Worm (Caenorhabditis elegans) whole organism, L2 larva: ENCODE results near the gene C31B8.7.

Experiments
- C34F6.9 ChIP-seq: fragments of 150-350 bp; optimal IDR thresholded peaks from 2 replicates; lab custom pipeline; 2014; ENCODE audit warnings: missing biosample characterization, missing genetic modification characterization
- F13H6.1 ChIP-seq: sonication (generic microtip); optimal IDR thresholded peaks from 2 replicates; lab custom pipeline; 2016; ENCODE audit warnings: missing genetic modification characterization, missing compliant biosample characterization
- Y55F3AM.14 ChIP-seq: fragments of 200-800 bp; sonication (Bioruptor generic); optimal IDR thresholded peaks from 2 replicates; lab custom pipeline; 2018; ENCODE audit warnings: mild to moderate bottlenecking, missing genetic modification characterization, missing compliant biosample characterization
- aly-2 ChIP-seq: fragments of 150-350 bp; optimal IDR thresholded peaks from 2 replicates; lab custom pipeline; 2014; ENCODE audit warnings: missing biosample characterization, missing genetic modification characterization
- blmp-1 ChIP-seq: sonication (generic microtip); optimal IDR thresholded peaks from 2 replicates; lab custom pipeline; 2017; ENCODE audit warnings: missing genetic modification characterization, mild to moderate bottlenecking, missing compliant biosample characterization, antibody characterized with exemption, moderate library complexity; ENCODE audit not compliant: insufficient read depth
- ceh-16 ChIP-seq: fragments of 150-350 bp; optimal IDR thresholded peaks from 2 replicates; lab custom pipeline; 2014; ENCODE audit warnings: missing biosample characterization, missing genetic modification characterization
- ceh-82 ChIP-seq: fragments of 150-350 bp; optimal IDR thresholded peaks from 2 replicates; lab custom pipeline; 2014; ENCODE audit warnings: missing biosample characterization, missing genetic modification characterization
- crh-2 ChIP-seq: sonication (generic microtip); optimal IDR thresholded peaks from 2 replicates; lab custom pipeline; 2017; ENCODE audit warnings: missing biosample characterization, missing genetic modification characterization
- elt-1 ChIP-seq: fragments of 150-350 bp; optimal IDR thresholded peaks from 2 replicates; lab custom pipeline; 2014; ENCODE audit warnings: missing biosample characterization, missing genetic modification characterization
- elt-3 ChIP-seq: sonication (generic microtip); optimal IDR thresholded peaks from 2 replicates; lab custom pipeline; 2017; ENCODE audit warnings: missing biosample characterization, missing genetic modification characterization
- fos-1 ChIP-seq: fragments of 150-350 bp; optimal IDR thresholded peaks from 2 replicates; lab custom pipeline; 2014; ENCODE audit warnings: missing biosample characterization, missing genetic modification characterization
- gmeb-1 ChIP-seq: fragments of 150-350 bp; optimal IDR thresholded peaks from 2 replicates; lab custom pipeline; 2014; ENCODE audit warnings: missing biosample characterization, missing genetic modification characterization
- lin-11 ChIP-seq: fragments of 150-350 bp; sonication (generic microtip); optimal IDR thresholded peaks from 2 replicates; lab custom pipeline; 2014; ENCODE audit warnings: missing biosample characterization, missing genetic modification characterization, inconsistent platforms, mixed read lengths
- lin-13 ChIP-seq: fragments of 150-350 bp; optimal IDR thresholded peaks from 2 replicates; lab custom pipeline; 2014; ENCODE audit warnings: missing biosample characterization, missing genetic modification reagents, missing genetic modification characterization
- lin-39 ChIP-seq: fragments of 150-350 bp; optimal IDR thresholded peaks from 2 replicates; lab custom pipeline; 2014; ENCODE audit warnings: missing biosample characterization, missing genetic modification reagents, missing genetic modification characterization
- lsy-2 ChIP-seq, 2 experiments: fragments of 150-350 bp in 1 of 2; sonication (generic microtip) in 1 of 2; optimal IDR thresholded peaks; 2 replicates each; lab custom pipeline; 2014 to 2017; ENCODE audit warnings: missing biosample characterization in 2 of 2, missing genetic modification characterization in 2 of 2
- mab-5 ChIP-seq: fragments of 150-350 bp; optimal IDR thresholded peaks from 2 replicates; lab custom pipeline; 2014; ENCODE audit warnings: missing biosample characterization, missing genetic modification characterization
- mbf-1 ChIP-seq: sonication (generic microtip); optimal IDR thresholded peaks from 2 replicates; lab custom pipeline; 2017; ENCODE audit warnings: missing biosample characterization, missing genetic modification characterization
- mdl-1 ChIP-seq, 2 experiments: fragments of 150-350 bp in 1 of 2; sonication (generic microtip) in 1 of 2; optimal IDR thresholded peaks; 2 replicates each; lab custom pipeline; 2017; ENCODE audit warnings: missing biosample characterization in 2 of 2, missing genetic modification characterization in 2 of 2
- nhr-10 ChIP-seq: sonication (generic microtip); optimal IDR thresholded peaks from 2 replicates; lab custom pipeline; 2017; ENCODE audit warnings: missing biosample characterization, missing genetic modification characterization
- nhr-11 ChIP-seq: fragments of 150-350 bp; optimal IDR thresholded peaks from 2 replicates; lab custom pipeline; 2014; ENCODE audit warnings: missing biosample characterization, missing genetic modification characterization
- nhr-12 ChIP-seq: fragments of 150-350 bp; optimal IDR thresholded peaks from 2 replicates; lab custom pipeline; 2014; ENCODE audit warnings: missing biosample characterization, missing genetic modification characterization
- nhr-21 ChIP-seq: fragments of 150-350 bp; optimal IDR thresholded peaks from 2 replicates; lab custom pipeline; 2014; ENCODE audit warnings: missing biosample characterization, missing genetic modification characterization
- nhr-23 ChIP-seq: fragments of 150-350 bp; optimal IDR thresholded peaks from 2 replicates; lab custom pipeline; 2014; ENCODE audit warnings: missing biosample characterization, missing genetic modification reagents, missing genetic modification characterization
- nhr-237 ChIP-seq: fragments of 150-350 bp; optimal IDR thresholded peaks from 2 replicates; lab custom pipeline; 2014; ENCODE audit warnings: missing biosample characterization, missing genetic modification characterization
- nhr-25 ChIP-seq: fragments of 150-350 bp; sonication (generic microtip); optimal IDR thresholded peaks from 3 replicates; lab custom pipeline; 2014; ENCODE audit warnings: missing biosample characterization, missing genetic modification characterization
- peb-1 ChIP-seq: fragments of 150-350 bp; optimal IDR thresholded peaks from 2 replicates; lab custom pipeline; 2014; ENCODE audit warnings: missing biosample characterization, missing genetic modification characterization
- skn-1 ChIP-seq: sonication (generic microtip); optimal IDR thresholded peaks from 2 replicates; lab custom pipeline; 2017; ENCODE audit warnings: missing biosample characterization, missing genetic modification characterization
- sma-3 ChIP-seq: sonication (generic microtip); optimal IDR thresholded peaks from 2 replicates; lab custom pipeline; 2016; ENCODE audit warnings: missing genetic modification reagents, missing genetic modification characterization, missing compliant biosample characterization
- sma-9 ChIP-seq, 2 experiments: fragments of 150-350 bp in 1 of 2; sonication (generic microtip) in 1 of 2; optimal IDR thresholded peaks; 2 replicates each; lab custom pipeline; 2014 to 2016; ENCODE audit warnings: missing genetic modification characterization in 2 of 2, mild to moderate bottlenecking in 1 of 2, missing biosample characterization in 1 of 2, missing compliant biosample characterization in 1 of 2, missing genetic modification reagents in 1 of 2, moderate library complexity in 1 of 2
- unc-39 ChIP-seq: fragments of 150-350 bp; optimal IDR thresholded peaks from 2 replicates; lab custom pipeline; 2014; ENCODE audit warnings: missing biosample characterization, missing genetic modification characterization
- unc-55 ChIP-seq: fragments of 150-350 bp; sonication (generic microtip); optimal IDR thresholded peaks from 3 replicates; lab custom pipeline; 2014; ENCODE audit warnings: missing biosample characterization, missing genetic modification reagents, missing genetic modification characterization
- zag-1 ChIP-seq: fragments of 150-350 bp; optimal IDR thresholded peaks from 2 replicates; lab custom pipeline; 2014; ENCODE audit warnings: missing biosample characterization, missing genetic modification characterization
- ztf-11 ChIP-seq: sonication (generic microtip); optimal IDR thresholded peaks from 2 replicates; lab custom pipeline; 2017; ENCODE audit warnings: missing biosample characterization, missing genetic modification characterization
- ztf-4 ChIP-seq: fragments of 150-350 bp; optimal IDR thresholded peaks from 2 replicates; lab custom pipeline; 2014; ENCODE audit warnings: missing biosample characterization, missing genetic modification characterization

Gene C31B8.7

ce11 chrV:2941405-2941804 lies 38.3 kb upstream of the C31B8.7 start, which contains the start of gene srw-143:
Gene srw-143, minus strand, starts transcription at chrV:2941505.
- TF ChIP-seq zag-1 (tag; lab: Kevin White, UChicago) (no peak), peb-1 (tag; lab: Kevin White, UChicago) (no peak)

- TF ChIP-seq lin-39 (no peak), mab-5 (no peak), mbf-1 (tag; lab: Kevin White, UChicago) (no peak), nhr-25 (no peak), ztf-4 (tag; lab: Kevin White, UChicago) (no peak), Y55F3AM.14 (GFP tag; lab: Kevin White, UChicago) (no peak), nhr-21 (tag; lab: Kevin White, UChicago) (no peak)
Measured at ce11 chrV:2938497-2938896, 35.4 kb upstream of the C31B8.7 start, which contains the start of gene srw-141. Gene srw-141, minus strand, starts transcription at chrV:2938597.

ce11 chrV:2934075-2934474 lies 30.9 kb upstream of the C31B8.7 start, which contains the start of gene srh-247:
Gene srh-247, minus strand, starts transcription at chrV:2934175.
- no peak for TF ChIP-seq unc-55
- TF ChIP-seq nhr-11 (tag; lab: Kevin White, UChicago), result no peak
- TF ChIP-seq lsy-2 (tag; optimal IDR thresholded peaks at IDR 0.05; lab: Kevin White, UChicago), result no peak
- no peak for TF ChIP-seq Y55F3AM.14 (GFP tag; lab: Kevin White, UChicago)
- TF ChIP-seq elt-1 (tag; lab: Kevin White, UChicago), result no peak
- TF ChIP-seq lin-13, result no peak
- TF ChIP-seq lin-11, result no peak

ce11 chrV:2931252-2931651 lies 28.1 kb upstream of the C31B8.7 start, which contains the start of gene C31B8.1:
Gene C31B8.1, plus strand, starts transcription at chrV:2931552.
- TF ChIP-seq blmp-1 (tag; lab: Kevin White, UChicago), result no peak
- no peak for TF ChIP-seq F13H6.1 (tag; lab: Kevin White, UChicago)
- no peak for TF ChIP-seq ceh-82 (tag; lab: Kevin White, UChicago)
- no peak for TF ChIP-seq ztf-4 (tag; lab: Kevin White, UChicago)
- no peak for TF ChIP-seq elt-3
- no peak for TF ChIP-seq fos-1 (tag; lab: Kevin White, UChicago)
- no peak for TF ChIP-seq sma-3
- TF ChIP-seq lin-13, result no peak
- no peak for TF ChIP-seq nhr-10 (tag; lab: Kevin White, UChicago)
- no peak for TF ChIP-seq nhr-11 (tag; lab: Kevin White, UChicago)

ce11 chrV:2929753-2930152 lies 26.6 kb upstream of the C31B8.7 start, which contains the start of gene C31B8.16:
Gene C31B8.16, plus strand, starts transcription at chrV:2930053.
- TF ChIP-seq nhr-10 (tag; lab: Kevin White, UChicago) (no peak), F13H6.1 (tag; lab: Kevin White, UChicago) (no peak), lsy-2 (tag; optimal IDR thresholded peaks at IDR 0.05; lab: Kevin White, UChicago) (no peak)
- TF ChIP-seq, all 48 proteins: peak for 0

ce11 chrV:2927553-2927952 lies 24.4 kb upstream of the C31B8.7 start, which contains the start of gene C31B8.12:
Gene C31B8.12, minus strand, starts transcription at chrV:2927653.
- no peak for TF ChIP-seq ceh-16 (tag; lab: Kevin White, UChicago)
- no peak for TF ChIP-seq crh-2
- TF ChIP-seq C34F6.9, result no peak
- no peak for TF ChIP-seq unc-55
- no peak for TF ChIP-seq zag-1 (tag; lab: Kevin White, UChicago)
- no peak for TF ChIP-seq ztf-11 (tag; lab: Kevin White, UChicago)
- TF ChIP-seq sma-9 (GFP tag; optimal IDR thresholded peaks at IDR 0.05; lab: Kevin White, UChicago), result no peak
- TF ChIP-seq sma-9 (tag; optimal IDR thresholded peaks at IDR 0.05; lab: Kevin White, UChicago), result no peak

- TF ChIP-seq sma-9 (GFP tag; optimal IDR thresholded peaks at IDR 0.05; lab: Kevin White, UChicago) (no peak), sma-9 (tag; optimal IDR thresholded peaks at IDR 0.05; lab: Kevin White, UChicago) (no peak), mbf-1 (tag; lab: Kevin White, UChicago) (no peak)
Measured at ce11 chrV:2922594-2922993, 19.5 kb upstream of the C31B8.7 start, which contains the start of gene srh-38. Gene srh-38, minus strand, starts transcription at chrV:2922694.

- TF ChIP-seq lin-11 (no peak), mdl-1 (tag; optimal IDR thresholded peaks at IDR 0.05; lab: Kevin White, UChicago) (no peak), unc-55 (no peak), mab-5 (no peak), nhr-12 (no peak), elt-3 (no peak), sma-9 (GFP tag; optimal IDR thresholded peaks at IDR 0.05; lab: Kevin White, UChicago) (no peak), sma-9 (tag; optimal IDR thresholded peaks at IDR 0.05; lab: Kevin White, UChicago) (no peak), unc-39 (tag; lab: Kevin White, UChicago) (no peak), peb-1 (tag; lab: Kevin White, UChicago) (no peak), nhr-23 (tag; lab: Kevin White, UChicago) (no peak), ztf-4 (tag; lab: Kevin White, UChicago) (no peak), aly-2 (tag; lab: Kevin White, UChicago) (no peak), nhr-237 (tag; lab: Kevin White, UChicago) (no peak), skn-1 (tag; lab: Kevin White, UChicago) (no peak), sma-3 (no peak), ztf-11 (tag; lab: Kevin White, UChicago) (no peak), gmeb-1 (tag; lab: Kevin White, UChicago) (no peak)
Measured at ce11 chrV:2920125-2920524, 17.0 kb upstream of the C31B8.7 start.
